Worm (Caenorhabditis elegans) whole organism, late embryonic: ENCODE data around the gene F22B5.10.

Experiments
- C08G9.2 ChIP-seq: sonication (generic microtip); optimal IDR thresholded peaks from 2 replicates; lab custom pipeline; 2016; ENCODE audit warnings: mild to moderate bottlenecking, missing genetic modification characterization, moderate library complexity, missing compliant biosample characterization
- C38D4.7 ChIP-seq: fragments of 200-800 bp; sonication (Bioruptor generic); optimal IDR thresholded peaks from 2 replicates; lab custom pipeline; 2018; ENCODE audit warnings: mild to moderate bottlenecking, missing genetic modification characterization, moderate library complexity, missing compliant biosample characterization
- K02D7.2 ChIP-seq: sonication (generic microtip); optimal IDR thresholded peaks from 2 replicates; lab custom pipeline; 2017; ENCODE audit warnings: mild to moderate bottlenecking, missing genetic modification characterization, missing compliant biosample characterization
- T23F11.4 ChIP-seq: fragments of 200-800 bp; sonication (Bioruptor generic); optimal IDR thresholded peaks from 2 replicates; lab custom pipeline; 2018; ENCODE audit warnings: mild to moderate bottlenecking, missing genetic modification characterization, missing compliant biosample characterization
- Y22D7AL.16 ChIP-seq: sonication (generic microtip); optimal IDR thresholded peaks from 2 replicates; lab custom pipeline; 2016; ENCODE audit warnings: missing genetic modification characterization, missing compliant biosample characterization
- ceh-14 ChIP-seq: sonication (generic microtip); optimal IDR thresholded peaks from 2 replicates; lab custom pipeline; 2016; ENCODE audit warnings: missing genotype, missing genetic modification characterization, missing compliant biosample characterization
- ceh-24 ChIP-seq: sonication (generic microtip); optimal IDR thresholded peaks from 2 replicates; lab custom pipeline; 2016; ENCODE audit warnings: mild to moderate bottlenecking, missing genetic modification characterization, missing compliant biosample characterization
- ceh-30 ChIP-seq: fragments of 150-350 bp; optimal IDR thresholded peaks from 2 replicates; lab custom pipeline; 2014; ENCODE audit warnings: missing biosample characterization, missing genetic modification characterization
- ceh-31 ChIP-seq: sonication (generic microtip); optimal IDR thresholded peaks from 2 replicates; lab custom pipeline; 2016; ENCODE audit warnings: missing genetic modification characterization, missing compliant biosample characterization
- ceh-48 ChIP-seq: sonication (generic microtip); optimal IDR thresholded peaks from 2 replicates; lab custom pipeline; 2016; ENCODE audit warnings: missing genetic modification characterization, inconsistent platforms, missing compliant biosample characterization
- ceh-6 ChIP-seq: fragments of 200-800 bp; sonication (Bioruptor generic); optimal IDR thresholded peaks from 2 replicates; lab custom pipeline; 2018; ENCODE audit warnings: mild to moderate bottlenecking, missing genetic modification characterization, missing compliant biosample characterization
- ceh-9 ChIP-seq: sonication (generic microtip); optimal IDR thresholded peaks from 2 replicates; lab custom pipeline; 2016; ENCODE audit warnings: mild to moderate bottlenecking, missing genetic modification characterization, inconsistent platforms, missing compliant biosample characterization
- dmd-4 ChIP-seq: sonication (generic microtip); optimal IDR thresholded peaks from 2 replicates; lab custom pipeline; 2016; ENCODE audit warnings: borderline replicate concordance, missing genetic modification characterization, missing compliant biosample characterization
- ets-4 ChIP-seq: sonication (generic microtip); optimal IDR thresholded peaks from 2 replicates; lab custom pipeline; 2016; ENCODE audit warnings: missing genetic modification characterization, missing compliant biosample characterization
- fkh-6 ChIP-seq: sonication (generic microtip); optimal IDR thresholded peaks from 2 replicates; lab custom pipeline; 2016; ENCODE audit warnings: missing genetic modification characterization, missing compliant biosample characterization
- gmeb-2 ChIP-seq: sonication (generic microtip); optimal IDR thresholded peaks from 2 replicates; lab custom pipeline; 2016; ENCODE audit warnings: missing genetic modification characterization, inconsistent platforms, missing compliant biosample characterization
- hlh-30 ChIP-seq: sonication (generic microtip); optimal IDR thresholded peaks from 2 replicates; lab custom pipeline; 2017; ENCODE audit warnings: antibody characterized with exemption, missing genetic modification characterization, missing compliant biosample characterization; ENCODE audit not compliant: insufficient read depth
- hlh-6 ChIP-seq: sonication (generic microtip); optimal IDR thresholded peaks from 2 replicates; lab custom pipeline; 2016; ENCODE audit warnings: missing genotype, missing genetic modification characterization, missing compliant biosample characterization
- madf-2 ChIP-seq: sonication (generic microtip); optimal IDR thresholded peaks from 2 replicates; lab custom pipeline; 2017; ENCODE audit warnings: missing genetic modification characterization, missing compliant biosample characterization
- nfya-1 ChIP-seq: sonication (generic microtip); optimal IDR thresholded peaks from 2 replicates; lab custom pipeline; 2017; ENCODE audit warnings: missing genetic modification characterization, mild to moderate bottlenecking, missing compliant biosample characterization, antibody characterized with exemption, moderate library complexity
- nhr-11 ChIP-seq: fragments of 150-350 bp; optimal IDR thresholded peaks from 2 replicates; lab custom pipeline; 2014; ENCODE audit warnings: missing biosample characterization, missing genetic modification characterization
- pag-3 ChIP-seq: sonication (generic microtip); optimal IDR thresholded peaks from 2 replicates; lab custom pipeline; 2016; ENCODE audit warnings: missing compliant biosample characterization, missing genetic modification characterization, borderline replicate concordance
- pat-9 ChIP-seq: fragments of 200-800 bp; sonication (Bioruptor generic); optimal IDR thresholded peaks from 2 replicates; lab custom pipeline; 2018; ENCODE audit warnings: mild to moderate bottlenecking, missing genetic modification characterization, moderate library complexity, missing compliant biosample characterization
- syd-9 ChIP-seq: sonication (generic microtip); optimal IDR thresholded peaks from 2 replicates; lab custom pipeline; 2016; ENCODE audit warnings: mild to moderate bottlenecking, missing genetic modification characterization, moderate library complexity, missing compliant biosample characterization
- tbx-2 ChIP-seq: sonication (generic microtip); optimal IDR thresholded peaks from 2 replicates; lab custom pipeline; 2016; ENCODE audit warnings: missing genetic modification characterization, missing compliant biosample characterization
- unc-42 ChIP-seq: sonication (generic microtip); optimal IDR thresholded peaks from 2 replicates; lab custom pipeline; 2016; ENCODE audit warnings: missing genotype, missing genetic modification characterization, missing compliant biosample characterization
- unc-86 ChIP-seq: sonication (generic microtip); optimal IDR thresholded peaks from 2 replicates; lab custom pipeline; 2016; ENCODE audit warnings: missing genetic modification characterization, missing compliant biosample characterization
- ztf-16 ChIP-seq: sonication (generic microtip); optimal IDR thresholded peaks from 2 replicates; lab custom pipeline; 2017; ENCODE audit warnings: missing genetic modification characterization, missing compliant biosample characterization

The F22B5.10 gene

DNA sequence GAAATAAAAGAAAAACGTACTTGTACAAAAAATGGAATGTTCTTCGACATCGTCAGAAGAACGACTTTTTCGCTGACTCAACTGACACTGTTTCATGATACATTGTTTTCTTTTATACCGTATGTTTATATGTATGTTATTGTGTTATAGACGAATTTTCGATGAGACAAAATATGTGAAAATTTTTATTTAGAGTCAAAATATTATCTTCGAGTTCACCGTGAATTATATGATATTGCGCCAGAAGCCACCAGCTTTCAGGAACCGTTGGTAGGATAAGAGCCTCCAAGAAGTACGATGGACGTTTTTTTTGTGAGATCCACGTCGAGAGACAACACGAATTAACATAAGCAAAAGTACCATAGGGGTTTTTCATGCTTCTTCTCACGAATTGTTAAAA, 10.9 kb upstream of the F22B5.10 start, which contains the start of gene F22B5.6:
F22B5.6 (minus strand) TSS at position 101 of the 400 bp plus-strand sequence.
- TF ChIP-seq unc-86 (tag; lab: Kevin White, UChicago) (no peak), syd-9 (tag; lab: Kevin White, UChicago) (no peak), ceh-24 (no peak), ets-4 (tag; lab: Kevin White, UChicago) (no peak), hlh-6 (tag; lab: Kevin White, UChicago) (no peak), fkh-6 (tag; lab: Kevin White, UChicago) (no peak)

DNA sequence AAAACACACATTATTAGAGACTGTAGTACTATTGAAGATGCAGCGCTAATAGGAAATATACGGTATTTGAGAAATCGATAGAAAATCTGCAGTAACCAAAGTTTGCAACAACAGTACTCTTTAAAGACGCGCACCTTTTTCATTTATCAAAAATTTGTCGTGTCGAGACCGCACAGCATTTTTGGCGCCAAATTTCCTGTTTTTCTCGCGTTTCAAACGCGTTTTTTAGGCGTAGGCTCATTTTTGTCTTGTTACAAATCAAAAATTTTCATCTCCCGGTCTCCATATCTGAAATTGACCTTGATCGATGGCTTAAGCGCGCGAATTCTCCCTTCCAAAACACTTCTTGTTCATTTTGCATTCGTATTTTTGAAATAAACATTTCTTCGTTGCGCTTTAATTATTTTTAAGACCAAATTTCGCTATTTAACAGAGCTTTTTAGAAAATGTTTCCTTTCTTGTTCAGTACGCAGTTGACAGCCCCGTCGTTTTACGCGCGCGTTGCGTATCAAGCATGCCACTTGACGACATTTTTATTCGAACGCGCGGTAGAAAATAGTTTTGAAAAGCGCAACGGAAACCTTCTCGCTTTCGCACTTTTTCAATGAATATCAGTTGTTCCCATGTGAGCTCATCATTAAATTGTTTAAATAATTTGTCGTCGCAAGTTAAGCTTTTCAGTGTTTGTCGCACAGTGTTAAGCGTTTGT, 10.1 kb upstream of the F22B5.10 start:
- TF ChIP-seq pag-3 (tag; lab: Kevin White, UChicago) (no peak), K02D7.2 (tag; lab: Kevin White, UChicago) (no peak), unc-86 (tag; lab: Kevin White, UChicago) (no peak)

DNA sequence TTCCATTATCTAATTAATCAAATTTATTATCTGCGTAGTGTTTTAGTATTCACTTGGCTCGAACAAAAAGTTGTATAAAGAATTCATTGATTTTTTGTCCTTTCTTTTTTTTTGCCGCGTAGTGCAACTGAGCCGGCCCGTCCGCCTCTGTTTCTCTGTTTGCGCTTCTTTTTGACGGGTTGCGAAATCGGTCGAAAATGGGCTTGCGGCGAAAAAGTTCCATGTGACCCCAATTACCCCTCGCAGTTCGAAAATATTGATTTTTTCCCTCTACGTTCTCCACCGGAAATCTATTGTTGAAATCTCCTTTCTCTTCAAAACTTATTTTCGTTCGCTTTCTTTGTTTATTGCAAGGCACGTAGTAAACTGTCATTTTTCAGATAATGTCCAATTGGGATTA, 9.5 kb upstream of the F22B5.10 start, which contains the start of gene zyg-9:
zyg-9 (plus strand) TSS at position 381 of the 400 bp plus-strand sequence.
- peak; percentile 43 for TF ChIP-seq ceh-48 (tag; lab: Kevin White, UChicago)
- TF ChIP-seq nfya-1, result no peak
- TF ChIP-seq hlh-30, result peak; percentile 16
- TF ChIP-seq hlh-6 (tag; lab: Kevin White, UChicago), result no peak

DNA sequence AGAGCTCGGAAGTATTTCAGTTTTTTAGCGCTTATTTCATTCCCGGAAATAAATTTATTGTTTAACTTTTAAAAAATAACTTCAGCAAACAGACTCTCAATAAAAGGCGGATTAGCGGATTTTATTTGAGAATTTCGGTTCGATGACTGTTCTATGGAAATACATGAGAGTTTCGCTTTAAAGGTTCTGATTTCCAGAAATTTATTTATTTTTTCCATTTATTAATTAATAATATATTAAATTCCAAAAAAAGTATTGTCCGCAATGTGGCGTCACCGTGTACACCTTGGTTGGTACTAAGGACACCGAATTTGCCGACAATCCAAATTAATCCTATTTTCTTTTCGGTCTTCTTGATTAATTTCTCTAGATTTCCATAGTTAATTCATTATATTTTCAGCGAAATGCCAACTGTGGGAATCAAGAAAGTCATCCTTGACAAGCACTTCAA, 2.5 kb upstream of the F22B5.10 start, which contains the start of gene fars-3:
fars-3 (plus strand) TSS at position 401 of the 451 bp plus-strand sequence.
- no peak for TF ChIP-seq nhr-11 (tag; lab: Kevin White, UChicago)
- TF ChIP-seq unc-42 (tag; lab: Kevin White, UChicago), result peak; percentile 24
- TF ChIP-seq hlh-30, result no peak
- TF ChIP-seq ztf-16 (tag; lab: Kevin White, UChicago), result no peak

DNA sequence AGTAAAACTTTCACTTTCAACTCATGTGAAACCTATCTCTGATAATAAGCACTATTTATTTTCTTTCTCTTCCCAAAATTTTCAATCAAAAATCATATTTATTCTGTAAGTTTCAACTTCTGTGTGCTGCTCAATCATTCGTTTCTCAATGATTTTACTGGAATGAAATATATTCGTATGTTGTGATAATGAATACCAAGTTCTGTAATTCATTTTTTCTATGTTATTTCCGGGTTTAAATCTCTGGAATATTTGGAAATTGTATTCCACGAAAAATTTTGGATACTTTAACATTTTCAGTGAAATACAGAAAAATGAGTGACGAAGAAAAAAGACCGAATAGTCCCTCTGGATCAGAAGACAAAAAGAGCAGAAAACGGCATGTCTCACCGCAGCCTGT, 835 bp downstream of the F22B5.10 start, which contains the start of gene M05D6.2:
M05D6.2 (plus strand) TSS at position 301 of the 400 bp plus-strand sequence.
- TF ChIP-seq pat-9 (tag; lab: Kevin White, UChicago) (no peak), hlh-6 (tag; lab: Kevin White, UChicago) (no peak), Y22D7AL.16 (tag; lab: Kevin White, UChicago) (no peak), T23F11.4 (GFP tag; lab: Kevin White, UChicago) (no peak), ceh-30 (no peak), ets-4 (tag; lab: Kevin White, UChicago) (no peak)

DNA sequence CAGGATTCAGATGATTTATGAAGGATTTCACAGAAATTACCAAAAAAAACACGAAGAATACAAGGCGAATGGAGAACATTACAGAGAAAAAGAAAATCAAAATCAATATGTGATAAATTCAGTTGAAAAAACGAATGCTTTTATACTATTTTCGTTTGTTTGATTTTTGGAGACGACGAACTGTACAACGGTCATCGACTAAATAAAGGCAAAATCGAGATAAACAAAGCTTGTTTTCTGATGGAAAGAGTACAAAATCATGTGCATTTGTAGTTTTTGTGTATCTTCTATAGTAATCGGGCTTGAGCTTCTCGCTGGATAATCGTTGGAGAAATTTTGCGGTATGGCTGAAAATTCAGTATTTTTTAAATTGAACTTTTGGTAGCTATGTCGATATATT, 4.2 kb downstream of the F22B5.10 start, which contains the start of gene M05D6.8:
M05D6.8 (minus strand) TSS at position 101 of the 400 bp plus-strand sequence.
- TF ChIP-seq dmd-4 (tag; lab: Kevin White, UChicago), result no peak

DNA sequence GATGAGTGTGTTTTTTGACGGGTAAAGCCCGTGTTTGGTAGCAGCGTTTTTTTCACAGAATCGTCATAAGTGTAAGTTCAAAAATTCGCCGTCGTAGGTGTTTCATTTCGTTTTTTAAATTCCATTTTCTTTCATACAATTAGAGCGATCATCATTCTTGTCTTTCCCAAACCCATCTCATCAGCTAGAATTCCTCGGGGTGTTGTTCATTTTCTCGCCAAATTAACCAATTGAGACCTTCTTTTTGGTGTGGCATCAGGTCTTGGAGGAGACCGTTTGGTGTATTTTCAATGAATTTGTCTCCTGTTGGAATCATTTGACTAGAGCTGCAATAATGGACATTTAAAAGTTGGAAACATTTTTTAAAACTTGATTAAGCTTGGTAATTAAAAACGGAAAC, 5.9 kb downstream of the F22B5.10 start:
- TF ChIP-seq fkh-6 (tag; lab: Kevin White, UChicago), result no peak
- TF ChIP-seq hlh-30, result no peak
- no peak for TF ChIP-seq madf-2 (tag; lab: Kevin White, UChicago)
- TF ChIP-seq ceh-6 (GFP tag; lab: Kevin White, UChicago), result no peak
- no peak for TF ChIP-seq gmeb-2 (tag; lab: Kevin White, UChicago)
- TF ChIP-seq C08G9.2 (tag; lab: Kevin White, UChicago), result no peak
- TF ChIP-seq C38D4.7 (GFP tag; lab: Kevin White, UChicago), result no peak
- no peak for TF ChIP-seq K02D7.2 (tag; lab: Kevin White, UChicago)
- TF ChIP-seq tbx-2 (tag; lab: Kevin White, UChicago), result no peak
- TF ChIP-seq ceh-9 (tag; lab: Kevin White, UChicago), result no peak
- no peak for TF ChIP-seq ceh-31 (tag; lab: Kevin White, UChicago)
- TF ChIP-seq ceh-14, result no peak
- TF ChIP-seq pag-3 (tag; lab: Kevin White, UChicago), result no peak
